Worm (Caenorhabditis elegans): Measurements from ENCODE around the gene gipc-2.

DNA sequence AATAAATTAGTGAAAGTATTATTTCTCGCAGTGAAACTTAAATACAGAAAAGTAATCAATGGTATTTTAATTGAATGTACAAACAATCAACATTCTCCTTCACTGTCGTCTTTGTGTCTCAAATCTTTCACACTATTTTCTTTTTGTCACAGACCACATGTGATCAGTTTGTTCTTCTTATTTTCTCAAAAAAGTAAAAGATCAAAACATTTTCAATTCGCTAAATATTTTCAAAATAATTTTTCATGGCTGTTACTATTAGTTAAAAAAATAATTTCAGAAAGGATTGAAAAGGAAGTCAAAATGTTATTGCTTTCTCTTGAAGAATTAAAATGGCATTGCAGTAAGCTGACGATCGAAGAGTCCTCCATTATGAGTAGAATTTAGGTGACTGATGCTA lies 13.3 kb upstream of the gipc-2 start, which contains the start of gene dhs-31:
- no peak for TF ChIP-seq mes-2 (tag; optimal IDR thresholded peaks at IDR 0.05; ENCODE audit: poor library complexity, severe bottlenecking)
- no peak for TF ChIP-seq mep-1 (tag; optimal IDR thresholded peaks at IDR 0.05)
- TF ChIP-seq skn-1 (tag; optimal IDR thresholded peaks at IDR 0.05) = no peak
- no peak for TF ChIP-seq vab-7 (GFP tag; IDR thresholded peaks at IDR 0.05)
- TF ChIP-seq mxl-2 (GFP tag; conservative IDR thresholded peaks at IDR 0.05) = no peak
- TF ChIP-seq ama-1 (optimal IDR thresholded peaks at IDR 0.05) = no peak
- TF ChIP-seq duxl-1 (tag; optimal IDR thresholded peaks at IDR 0.05; ENCODE audit: poor library complexity) = no peak
- no peak for TF ChIP-seq T20F7.1 (GFP tag; optimal IDR thresholded peaks at IDR 0.05)
- no peak for TF ChIP-seq nhr-11 (tag; optimal IDR thresholded peaks at IDR 0.05)
- no peak for TF ChIP-seq lsy-2 (tag; optimal IDR thresholded peaks at IDR 0.05)
- no peak for TF ChIP-seq pha-4 (GFP tag; IDR thresholded peaks at IDR 0.05)
- no peak for TF ChIP-seq pha-4 (tag; optimal IDR thresholded peaks at IDR 0.05)
- TF ChIP-seq zag-1 (tag; optimal IDR thresholded peaks at IDR 0.05) = no peak
- no peak for TF ChIP-seq mdl-1 (tag; optimal IDR thresholded peaks at IDR 0.05)
- no peak for TF ChIP-seq tra-1 (GFP tag; IDR thresholded peaks at IDR 0.05)

Measured in whole organism, L4 larva.